Fruit fly (Drosophila melanogaster) whole organism, embryonic: ENCODE measurements around the gene Gr98d.

Experiments
- Antp ChIP-seq: fragments of 200-800 bp; sonication (Bioruptor generic); optimal IDR thresholded peaks from 3 replicates; lab custom pipeline; 2016; ENCODE audit warnings: missing biosample characterization, missing genetic modification characterization
- Atf-2 ChIP-seq: fragments of 200-800 bp; sonication (Bioruptor generic); optimal IDR thresholded peaks from 2 replicates; lab custom pipeline; 2016; ENCODE audit warnings: missing biosample characterization, missing genetic modification characterization
- CG1024 ChIP-seq: fragments of 200-800 bp; sonication (Bioruptor generic); IDR thresholded peaks from 2 replicates; pipeline ENCODE4 v1.3.6; 2022; ENCODE audit warnings: missing biosample characterization, missing genetic modification characterization
- CG10959 ChIP-seq: fragments of 200-800 bp; sonication (Bioruptor generic); IDR thresholded peaks from 2 replicates; pipeline ENCODE4 v1.3.6; 2022; ENCODE audit warnings: missing biosample characterization, missing genetic modification characterization
- CG11456 ChIP-seq: fragments of 200-800 bp; sonication (Bioruptor generic); IDR thresholded peaks from 3 replicates; pipeline ENCODE4 v1.3.6; 2022; ENCODE audit warnings: missing biosample characterization, missing genetic modification characterization
- CG11695 ChIP-seq: fragments of 200-800 bp; sonication (Bioruptor generic); IDR thresholded peaks from 3 replicates; pipeline ENCODE4 v1.3.6; 2022; ENCODE audit warnings: missing biosample characterization, missing genetic modification characterization
- CG12219 ChIP-seq: fragments of 200-800 bp; sonication (Bioruptor generic); optimal IDR thresholded peaks from 3 replicates; lab custom pipeline; 2018; ENCODE audit warnings: missing biosample characterization, mild to moderate bottlenecking, missing genetic modification characterization
- CG12299 ChIP-seq: fragments of 200-800 bp; sonication (Bioruptor generic); optimal IDR thresholded peaks from 2 replicates; lab custom pipeline; 2018; ENCODE audit warnings: missing biosample characterization, mild to moderate bottlenecking, missing genetic modification characterization
- CG13287 ChIP-seq: fragments of 200-800 bp; sonication (Bioruptor generic); IDR thresholded peaks from 2 replicates; pipeline ENCODE4 v1.3.6; 2022; ENCODE audit warnings: missing biosample characterization, missing genetic modification characterization; ENCODE audit not compliant: partially characterized antibody
- CG15479 ChIP-seq: fragments of 200-800 bp; sonication (Bioruptor generic); optimal IDR thresholded peaks from 3 replicates; lab custom pipeline; 2019; ENCODE audit warnings: missing biosample characterization, mild to moderate bottlenecking, missing genetic modification characterization, moderate library complexity
- CG15514 ChIP-seq: fragments of 200-800 bp; sonication (Bioruptor generic); optimal IDR thresholded peaks from 3 replicates; lab custom pipeline; 2017; ENCODE audit warnings: missing biosample characterization, missing genetic modification characterization, mild to moderate bottlenecking, moderate library complexity, missing genetic modification reagents
- CG1603 ChIP-seq: fragments of 200-800 bp; sonication (Bioruptor generic); optimal IDR thresholded peaks from 2 replicates; lab custom pipeline; 2019; ENCODE audit warnings: missing biosample characterization, mild to moderate bottlenecking, missing genetic modification characterization, moderate library complexity
- CG1647 ChIP-seq: fragments of 200-800 bp; sonication (Bioruptor generic); optimal IDR thresholded peaks from 3 replicates; lab custom pipeline; 2016; ENCODE audit warnings: missing biosample characterization, missing genetic modification characterization
- CG18476 ChIP-seq: fragments of 200-800 bp; sonication (Bioruptor generic); optimal IDR thresholded peaks from 2 replicates; lab custom pipeline; 2016; ENCODE audit warnings: missing biosample characterization, mild to moderate bottlenecking, missing genetic modification characterization
- CG2889 ChIP-seq: fragments of 200-800 bp; sonication (Bioruptor generic); IDR thresholded peaks from 3 replicates; pipeline ENCODE4 v1.3.6; 2022; ENCODE audit warnings: missing biosample characterization, missing genetic modification characterization
- CG3281 ChIP-seq: fragments of 200-800 bp; sonication (Bioruptor generic); optimal IDR thresholded peaks from 3 replicates; lab custom pipeline; 2017; ENCODE audit warnings: missing biosample characterization, mild to moderate bottlenecking, missing genetic modification characterization
- CG42726 ChIP-seq: fragments of 200-800 bp; sonication (Bioruptor generic); IDR thresholded peaks from 2 replicates; pipeline ENCODE4 v1.3.6; 2022; ENCODE audit warnings: missing biosample characterization, missing genetic modification characterization; ENCODE audit not compliant: partially characterized antibody
- CG8388 ChIP-seq: fragments of 200-800 bp; sonication (Bioruptor generic); optimal IDR thresholded peaks from 2 replicates; lab custom pipeline; 2019; ENCODE audit warnings: missing biosample characterization, mild to moderate bottlenecking, missing genetic modification characterization, moderate library complexity
- CG9437 ChIP-seq: fragments of 200-800 bp; sonication (Bioruptor generic); optimal IDR thresholded peaks from 2 replicates; lab custom pipeline; 2018; ENCODE audit warnings: missing biosample characterization, mild to moderate bottlenecking, missing genetic modification characterization
- CkIIα-i1 ChIP-seq: fragments of 200-800 bp; sonication (Bioruptor generic); IDR thresholded peaks from 2 replicates; pipeline ENCODE4 v1.3.6; 2022; ENCODE audit warnings: missing biosample characterization, missing genetic modification characterization
- E2f1 ChIP-seq: fragments of 200-800 bp; sonication (Bioruptor generic); IDR thresholded peaks from 2 replicates; pipeline ENCODE4 v1.3.6; 2022; ENCODE audit warnings: missing biosample characterization, missing genetic modification characterization
- GATAe ChIP-seq: fragments of 200-800 bp; sonication (Bioruptor generic); conservative IDR thresholded peaks from 2 replicates; pipeline ENCODE4 v1.3.6; 2022; ENCODE audit warnings: missing biosample characterization, missing genetic modification characterization
- HLHmδ ChIP-seq: fragments of 200-800 bp; sonication (Bioruptor generic); optimal IDR thresholded peaks from 2 replicates; lab custom pipeline; 2018; ENCODE audit warnings: missing biosample characterization, mild to moderate bottlenecking, missing genetic modification characterization, moderate library complexity
- Hr78 ChIP-seq, 2 experiments: fragments of 200-800 bp in 1 of 2; fragments of >200 bp in 1 of 2; sonication (Bioruptor generic) in 1 of 2; optimal IDR thresholded peaks; 2 replicates each; lab custom pipeline; 2017 to 2019; ENCODE audit warnings: missing biosample characterization in 2 of 2, missing genetic modification characterization in 2 of 2, mild to moderate bottlenecking in 1 of 2, moderate library complexity in 1 of 2
- Optix ChIP-seq: fragments of 200-800 bp; sonication (Bioruptor generic); IDR thresholded peaks from 3 replicates; pipeline ENCODE4 v1.3.6; 2022; ENCODE audit warnings: missing biosample characterization, missing genetic modification characterization
- Scr ChIP-seq: fragments of 200-800 bp; sonication (Bioruptor generic); IDR thresholded peaks from 2 replicates; pipeline ENCODE4 v1.3.6; 2022; ENCODE audit warnings: missing biosample characterization, missing genetic modification characterization; ENCODE audit not compliant: partially characterized antibody
- Sox100B ChIP-seq: fragments of 200-800 bp; sonication (Bioruptor generic); optimal IDR thresholded peaks from 3 replicates; lab custom pipeline; 2018; ENCODE audit warnings: missing biosample characterization, mild to moderate bottlenecking, missing genetic modification characterization
- Sox102F ChIP-seq: fragments of 200-800 bp; sonication (Bioruptor generic); optimal IDR thresholded peaks from 2 replicates; lab custom pipeline; 2018; ENCODE audit warnings: missing biosample characterization, mild to moderate bottlenecking, missing genetic modification characterization, moderate library complexity
- Stat92E ChIP-seq, 3 experiments: fragments of >200 bp in 2 of 3; fragments of 200-800 bp in 1 of 3; sonication (Bioruptor generic) in 1 of 3; optimal IDR thresholded peaks; 2 replicates each; lab custom pipeline; 2017 to 2019; ENCODE audit warnings: missing biosample characterization in 3 of 3, missing genetic modification characterization in 3 of 3, mild to moderate bottlenecking in 1 of 3, moderate library complexity in 1 of 3
- Tbp ChIP-seq: fragments of >200 bp; optimal IDR thresholded peaks from 2 replicates; lab custom pipeline; 2018; ENCODE audit warnings: missing biosample characterization, missing genetic modification characterization
- ab ChIP-seq: fragments of 200-800 bp; sonication (Bioruptor generic); optimal IDR thresholded peaks from 2 replicates; lab custom pipeline; 2016; ENCODE audit warnings: missing biosample characterization, missing genetic modification characterization
- ac ChIP-seq: fragments of 200-800 bp; sonication (Bioruptor generic); optimal IDR thresholded peaks from 3 replicates; lab custom pipeline; 2017; ENCODE audit warnings: missing biosample characterization, mild to moderate bottlenecking, missing genetic modification characterization
- bigmax ChIP-seq: fragments of 200-800 bp; sonication (Bioruptor generic); optimal IDR thresholded peaks from 2 replicates; lab custom pipeline; 2018; ENCODE audit warnings: missing biosample characterization, mild to moderate bottlenecking, missing genetic modification characterization
- cad ChIP-seq: fragments of >200 bp; optimal IDR thresholded peaks from 2 replicates; lab custom pipeline; 2017; ENCODE audit warnings: missing biosample characterization, missing genetic modification characterization
- crp ChIP-seq, 2 experiments: fragments of 200-800 bp; sonication (Bioruptor generic); optimal IDR thresholded peaks; 2 replicates in 1 of 2; 3 replicates in 1 of 2; lab custom pipeline; 2017; ENCODE audit warnings: missing biosample characterization in 2 of 2, missing genetic modification characterization in 2 of 2, mild to moderate bottlenecking in 1 of 2, moderate library complexity in 1 of 2
- dpn ChIP-seq, 2 experiments: fragments of 200-800 bp; sonication (Bioruptor generic); optimal IDR thresholded peaks; 3 replicates each; lab custom pipeline; 2016; ENCODE audit warnings: missing biosample characterization in 2 of 2, missing genetic modification characterization in 2 of 2
- ems ChIP-seq: fragments of 200-800 bp; sonication (Bioruptor generic); optimal IDR thresholded peaks from 3 replicates; lab custom pipeline; 2016; ENCODE audit warnings: missing biosample characterization, missing genetic modification characterization
- esg ChIP-seq: fragments of 200-800 bp; sonication (Bioruptor generic); conservative IDR thresholded peaks from 2 replicates; pipeline ENCODE4 v1.3.6; 2022; ENCODE audit warnings: missing biosample characterization, missing genetic modification characterization
- kay ChIP-seq: fragments of 200-800 bp; sonication (Bioruptor generic); optimal IDR thresholded peaks from 2 replicates; lab custom pipeline; 2016; ENCODE audit warnings: missing biosample characterization, missing genetic modification characterization
- klu ChIP-seq: fragments of 200-800 bp; sonication (Bioruptor generic); IDR thresholded peaks from 2 replicates; pipeline ENCODE4 v1.3.6; 2022; ENCODE audit warnings: missing biosample characterization, missing genetic modification characterization
- repo ChIP-seq: fragments of 200-800 bp; sonication (Bioruptor generic); optimal IDR thresholded peaks from 2 replicates; lab custom pipeline; 2016; ENCODE audit warnings: missing biosample characterization, missing genetic modification characterization
- sim ChIP-seq: fragments of 200-800 bp; sonication (Bioruptor generic); IDR thresholded peaks from 2 replicates; pipeline ENCODE4 v1.3.6; 2022; ENCODE audit warnings: missing biosample characterization, missing genetic modification characterization
- so ChIP-seq: fragments of 200-800 bp; sonication (Bioruptor generic); IDR thresholded peaks from 3 replicates; pipeline ENCODE4 v1.3.6; 2022; ENCODE audit warnings: missing biosample characterization, missing genetic modification characterization
- stc ChIP-seq: fragments of 200-800 bp; sonication (Bioruptor generic); IDR thresholded peaks from 2 replicates; pipeline ENCODE4 v1.3.6; 2022; ENCODE audit warnings: missing biosample characterization, missing genetic modification characterization
- tna ChIP-seq: fragments of 200-800 bp; sonication (Bioruptor generic); IDR thresholded peaks from 2 replicates; pipeline ENCODE4 v1.3.6; 2022; ENCODE audit warnings: missing biosample characterization, missing genetic modification characterization; ENCODE audit not compliant: partially characterized antibody
- twi ChIP-seq: fragments of 200-800 bp; optimal IDR thresholded peaks from 2 replicates; lab custom pipeline; 2019; ENCODE audit warnings: missing biosample characterization, mild to moderate bottlenecking, missing genetic modification characterization, moderate library complexity
- vvl ChIP-seq: fragments of 200-800 bp; sonication (Bioruptor generic); IDR thresholded peaks from 2 replicates; pipeline ENCODE4 v1.3.6; 2022; ENCODE audit warnings: missing biosample characterization, missing genetic modification characterization
- wdn ChIP-seq: fragments of 200-800 bp; sonication (Bioruptor generic); IDR thresholded peaks from 2 replicates; pipeline ENCODE4 v1.3.6; 2022; ENCODE audit warnings: missing biosample characterization, missing genetic modification characterization
- zen ChIP-seq: fragments of 200-800 bp; sonication (Bioruptor generic); optimal IDR thresholded peaks from 3 replicates; lab custom pipeline; 2018; ENCODE audit warnings: missing biosample characterization, mild to moderate bottlenecking, missing genetic modification characterization, moderate library complexity
- zen2 ChIP-seq: fragments of 200-800 bp; sonication (Bioruptor generic); IDR thresholded peaks from 3 replicates; pipeline ENCODE4 v1.3.6; 2022; ENCODE audit warnings: missing biosample characterization, missing genetic modification characterization; ENCODE audit not compliant: partially characterized antibody

Gr98d gene

dm6 chr3R:27569706-27570105 lies 23.9 kb downstream of the Gr98d start (continued):
- TF ChIP-seq cad (GFP tag; lab: Kevin White, UChicago) (no peak), crp (GFP tag; optimal IDR thresholded peaks at IDR 0.05; lab: Kevin White, UChicago) (peak in 1 of 2 experiments; percentile 5), Sox100B (GFP tag; lab: Kevin White, UChicago) (peak; percentile 85), CG8388 (GFP tag; lab: Kevin White, UChicago) (peak; percentile 58), ab (GFP tag; lab: Kevin White, UChicago) (no peak), Optix (GFP tag; lab: Robert Waterston, UW) (peak; percentile 84), CG1647 (peak; percentile 88), CG1603 (tag; lab: Kevin White, UChicago) (no peak), CG18476 (GFP tag; lab: Kevin White, UChicago) (peak; percentile 77), kay (GFP tag; lab: Kevin White, UChicago) (peak; percentile 83), Antp (GFP tag; lab: Kevin White, UChicago) (peak; percentile 87), repo (GFP tag; lab: Kevin White, UChicago) (peak; percentile 87), E2f1 (GFP tag; lab: Robert Waterston, UW) (peak; percentile 85), tna (no peak), CG15514 (GFP tag; lab: Kevin White, UChicago) (peak; percentile 85), CG10959 (GFP tag; lab: Robert Waterston, UW) (peak; percentile 60), CG11456 (peak; percentile 92), klu (GFP tag; lab: Robert Waterston, UW) (peak; percentile 87), Hr78 (GFP tag; optimal IDR thresholded peaks at IDR 0.05; lab: Kevin White, UChicago) (peak in 1 of 2 experiments; percentile 68), dpn (GFP tag; optimal IDR thresholded peaks at IDR 0.05; lab: Kevin White, UChicago) (peak; percentile 84 to 91), bigmax (GFP tag; lab: Kevin White, UChicago) (no peak), vvl (peak; percentile 95), CG2889 (GFP tag; lab: Robert Waterston, UW) (peak; percentile 80; the same call in 2 of the 3 replicates), Scr (GFP tag; lab: Robert Waterston, UW) (no peak), so (GFP tag; lab: Robert Waterston, UW) (peak; percentile 93), CG1024 (GFP tag; lab: Robert Waterston, UW) (peak; percentile 67), GATAe (peak; percentile 58), HLHmδ (no peak), ac (no peak), CG15479 (GFP tag; lab: Kevin White, UChicago) (no peak), ems (GFP tag; lab: Kevin White, UChicago) (peak; percentile 92), CG13287 (GFP tag; lab: Robert Waterston, UW) (no peak), CG42726 (GFP tag; lab: Robert Waterston, UW) (no peak), Tbp (no peak), CG12299 (tag; lab: Kevin White, UChicago) (peak; percentile 14), zen2 (GFP tag; lab: Robert Waterston, UW) (no peak), CG9437 (GFP tag; lab: Kevin White, UChicago) (peak; percentile 50), wdn (GFP tag; lab: Robert Waterston, UW) (peak; percentile 69; the same call in 1 of the 2 replicates), CkIIα-i1 (peak; percentile 68), Stat92E (GFP tag; optimal IDR thresholded peaks at IDR 0.05; lab: Kevin White, UChicago) (no peak), CG11695 (GFP tag; lab: Robert Waterston, UW) (peak; percentile 86), CG12219 (GFP tag; lab: Kevin White, UChicago) (peak; percentile 71), esg (GFP tag; lab: Robert Waterston, UW) (peak; percentile 91), Atf-2 (peak; percentile 66), stc (GFP tag; lab: Robert Waterston, UW) (peak; percentile 82), CG3281 (GFP tag; lab: Kevin White, UChicago) (peak; percentile 91), zen (peak; percentile 85), sim (GFP tag; lab: Robert Waterston, UW) (peak; percentile 57; the same call in 1 of the 2 replicates), Sox102F (no peak), twi (tag; lab: Kevin White, UChicago) (no peak)
